Worm (Caenorhabditis elegans) whole organism, young adult: Measurements from ENCODE around the gene pqn-25.

ENCODE experiments used
- B0035.1 ChIP-seq: sonication (generic microtip); optimal IDR thresholded peaks from 2 replicates; lab custom pipeline; 2016; ENCODE audit warnings: missing genetic modification characterization, mild to moderate bottlenecking, missing compliant biosample characterization, missing genotype, missing genetic modification reagents
- C17E4.6 ChIP-seq: fragments of 200-800 bp; sonication (Bioruptor generic); IDR thresholded peaks from 2 replicates; pipeline ENCODE4 v1.3.6; 2022; ENCODE audit warnings: missing genetic modification reagents, missing genetic modification characterization, missing compliant biosample characterization
- F49E8.2 ChIP-seq: sonication (generic microtip); optimal IDR thresholded peaks from 3 replicates; lab custom pipeline; 2017; ENCODE audit warnings: missing genetic modification characterization, mild to moderate bottlenecking, missing compliant biosample characterization, antibody characterized with exemption, moderate library complexity; ENCODE audit not compliant: insufficient read depth
- F57A8.1 ChIP-seq: fragments of 200-800 bp; sonication (Bioruptor generic); optimal IDR thresholded peaks from 2 replicates; lab custom pipeline; 2018; ENCODE audit warnings: mild to moderate bottlenecking, missing genetic modification characterization, moderate library complexity, missing compliant biosample characterization
- Y53F4B.3 ChIP-seq: fragments of 200-800 bp; sonication (Bioruptor generic); IDR thresholded peaks from 2 replicates; pipeline ENCODE4 v1.3.6; 2022; ENCODE audit warnings: missing genetic modification reagents, missing genetic modification characterization, missing compliant biosample characterization
- aptf-3 ChIP-seq: fragments of 200-800 bp; sonication (Bioruptor generic); IDR thresholded peaks from 2 replicates; pipeline ENCODE4 v1.3.6; 2022; ENCODE audit warnings: missing genetic modification characterization, missing compliant biosample characterization
- attf-3 ChIP-seq: fragments of 200-800 bp; sonication (Bioruptor generic); conservative IDR thresholded peaks from 2 replicates; pipeline ENCODE4 v1.3.6; 2022; ENCODE audit warnings: missing genetic modification reagents, missing genetic modification characterization, missing compliant biosample characterization
- bed-1 ChIP-seq: fragments of 200-800 bp; sonication (Bioruptor generic); IDR thresholded peaks from 2 replicates; pipeline ENCODE4 v1.3.6; 2022; ENCODE audit warnings: missing genetic modification reagents, missing genetic modification characterization, missing compliant biosample characterization
- bed-2 ChIP-seq: fragments of 200-800 bp; sonication (Bioruptor generic); IDR thresholded peaks from 2 replicates; pipeline ENCODE4 v1.3.6; 2022; ENCODE audit warnings: missing genetic modification reagents, missing genetic modification characterization, missing compliant biosample characterization
- die-1 ChIP-seq: sonication (generic microtip); optimal IDR thresholded peaks from 2 replicates; lab custom pipeline; 2016; ENCODE audit warnings: missing genotype, mild to moderate bottlenecking, missing genetic modification characterization, missing compliant biosample characterization
- dpl-1 ChIP-seq: fragments of 150-350 bp; optimal IDR thresholded peaks from 2 replicates; lab custom pipeline; 2014; ENCODE audit warnings: missing biosample characterization, missing genetic modification reagents, missing genetic modification characterization
- efl-1 ChIP-seq: fragments of 150-350 bp; optimal IDR thresholded peaks from 2 replicates; lab custom pipeline; 2014; ENCODE audit warnings: missing biosample characterization, missing genetic modification reagents, missing genetic modification characterization
- him-1 ChIP-seq: sonication (generic microtip); optimal IDR thresholded peaks from 2 replicates; lab custom pipeline; 2016; ENCODE audit warnings: missing genotype, missing genetic modification reagents, missing genetic modification characterization, missing compliant biosample characterization
- hlh-12 ChIP-seq: sonication (generic microtip); optimal IDR thresholded peaks from 2 replicates; lab custom pipeline; 2016; ENCODE audit warnings: missing genetic modification characterization, missing compliant biosample characterization
- hlh-26 ChIP-seq: fragments of 200-800 bp; sonication (Bioruptor generic); conservative IDR thresholded peaks from 2 replicates; pipeline ENCODE4 v1.3.6; 2022; ENCODE audit warnings: missing genetic modification reagents, missing genetic modification characterization, missing compliant biosample characterization
- hmg-1.2 ChIP-seq: fragments of 200-800 bp; sonication (Bioruptor generic); IDR thresholded peaks from 2 replicates; pipeline ENCODE4 v1.3.6; 2022; ENCODE audit warnings: missing genetic modification reagents, missing genetic modification characterization, missing compliant biosample characterization
- lin-35 ChIP-seq, 3 experiments: fragments of 150-350 bp in 2 of 3; sonication (generic microtip) in 1 of 3; optimal IDR thresholded peaks; 2 replicates each; lab custom pipeline; 2014 to 2018; ENCODE audit warnings: missing biosample characterization in 3 of 3, missing genetic modification characterization in 3 of 3, missing genetic modification reagents in 3 of 3
- lin-54 ChIP-seq: fragments of 200-800 bp; sonication (Bioruptor generic); optimal IDR thresholded peaks from 2 replicates; lab custom pipeline; 2018; ENCODE audit warnings: mild to moderate bottlenecking, missing genetic modification characterization, missing compliant biosample characterization
- madf-10 ChIP-seq: sonication (generic microtip); optimal IDR thresholded peaks from 2 replicates; lab custom pipeline; 2016; ENCODE audit warnings: mild to moderate bottlenecking, missing genetic modification characterization, missing compliant biosample characterization
- madf-3 ChIP-seq: fragments of 200-800 bp; sonication (Bioruptor generic); IDR thresholded peaks from 2 replicates; pipeline ENCODE4 v1.3.6; 2022; ENCODE audit warnings: missing genetic modification reagents, missing genetic modification characterization, missing compliant biosample characterization
- madf-6 ChIP-seq: fragments of 200-800 bp; sonication (Bioruptor generic); IDR thresholded peaks from 2 replicates; pipeline ENCODE4 v1.3.6; 2022; ENCODE audit warnings: missing genetic modification reagents, missing genetic modification characterization, missing compliant biosample characterization
- madf-8 ChIP-seq: fragments of 200-800 bp; sonication (Bioruptor generic); conservative IDR thresholded peaks from 2 replicates; pipeline ENCODE4 v1.3.6; 2022; ENCODE audit warnings: missing genetic modification reagents, missing genetic modification characterization, missing compliant biosample characterization
- mel-28 ChIP-seq: sonication (generic microtip); optimal IDR thresholded peaks from 2 replicates; lab custom pipeline; 2016; ENCODE audit warnings: borderline replicate concordance, mild to moderate bottlenecking, missing genetic modification characterization, missing compliant biosample characterization
- mes-4 ChIP-seq: sonication (generic microtip); optimal IDR thresholded peaks from 2 replicates; lab custom pipeline; 2016; ENCODE audit warnings: missing genotype, missing genetic modification characterization, missing compliant biosample characterization
- nfya-2 ChIP-seq: fragments of 200-800 bp; sonication (Bioruptor generic); IDR thresholded peaks from 2 replicates; pipeline ENCODE4 v1.3.6; 2022; ENCODE audit warnings: missing genetic modification reagents, missing genetic modification characterization, missing compliant biosample characterization
- nhr-120 ChIP-seq: fragments of 200-800 bp; sonication (Bioruptor generic); IDR thresholded peaks from 2 replicates; pipeline ENCODE4 v1.3.6; 2022; ENCODE audit warnings: missing genetic modification characterization, missing compliant biosample characterization
- nhr-90 ChIP-seq: sonication (generic microtip); optimal IDR thresholded peaks from 2 replicates; lab custom pipeline; 2016; ENCODE audit warnings: missing genotype, mild to moderate bottlenecking, missing genetic modification characterization, missing compliant biosample characterization
- sea-2 ChIP-seq: fragments of 200-800 bp; sonication (Bioruptor generic); IDR thresholded peaks from 2 replicates; pipeline ENCODE4 v1.3.6; 2022; ENCODE audit warnings: missing genetic modification characterization, missing compliant biosample characterization
- snpc-1.3 ChIP-seq: sonication (generic microtip); optimal IDR thresholded peaks from 2 replicates; lab custom pipeline; 2017; ENCODE audit warnings: missing genetic modification characterization, mild to moderate bottlenecking, missing compliant biosample characterization, antibody characterized with exemption, moderate library complexity, missing genotype, missing genetic modification reagents; ENCODE audit not compliant: insufficient read depth
- snpc-4 ChIP-seq, 5 experiments: fragments of 150-350 bp in 1 of 5; sonication (generic microtip) in 4 of 5; optimal IDR thresholded peaks; 2 replicates each; lab custom pipeline; 2014 to 2018; ENCODE audit warnings: missing genetic modification characterization in 5 of 5, missing biosample characterization in 3 of 5, antibody characterized with exemption in 2 of 5, mild to moderate bottlenecking in 2 of 5, missing compliant biosample characterization in 2 of 5, missing genotype in 2 of 5, moderate library complexity in 2 of 5, missing genetic modification reagents in 1 of 5
- somi-1 ChIP-seq: fragments of 200-800 bp; sonication (Bioruptor generic); optimal IDR thresholded peaks from 2 replicates; lab custom pipeline; 2018; ENCODE audit warnings: mild to moderate bottlenecking, missing genetic modification characterization, missing compliant biosample characterization
- zim-3 ChIP-seq: sonication (generic microtip); optimal IDR thresholded peaks from 2 replicates; lab custom pipeline; 2017; ENCODE audit warnings: mild to moderate bottlenecking, missing genetic modification characterization, moderate library complexity, missing compliant biosample characterization
- ztf-25 ChIP-seq: fragments of 200-800 bp; sonication (Bioruptor generic); IDR thresholded peaks from 2 replicates; pipeline ENCODE4 v1.3.6; 2022; ENCODE audit warnings: missing genetic modification reagents, missing genetic modification characterization, missing compliant biosample characterization
- ztf-3 ChIP-seq: fragments of 200-800 bp; sonication (Bioruptor generic); optimal IDR thresholded peaks from 2 replicates; lab custom pipeline; 2018; ENCODE audit warnings: mild to moderate bottlenecking, missing genetic modification characterization, missing compliant biosample characterization

pqn-25 gene

ce11 chrIII:5499942-5500341, 12.5 kb downstream of the pqn-25 start:
- TF ChIP-seq mel-28 (tag; lab: Kevin White, UChicago), result no peak
- no peak for TF ChIP-seq F57A8.1 (GFP tag; lab: Kevin White, UChicago)
- TF ChIP-seq, all 124 proteins: peak for 0

ce11 chrIII:5498973-5499372, 13.4 kb downstream of the pqn-25 start, which contains the start of gene R02F2.9:
Gene R02F2.9, plus strand, starts transcription at chrIII:5499190.
- TF ChIP-seq mes-4 (tag; lab: Kevin White, UChicago) (no peak), efl-1 (peak; percentile 44), hlh-26 (GFP tag; lab: Robert Waterston, UW) (no peak), zim-3 (no peak), dpl-1 (GFP tag; lab: Kevin White, UChicago) (peak; percentile 35), lin-35 (GFP tag; optimal IDR thresholded peaks at IDR 0.05; lab: Kevin White, UChicago) (peak in 1 of 3 experiments; percentile 78), lin-54 (GFP tag; lab: Kevin White, UChicago) (peak; percentile 60), F49E8.2 (tag; lab: Kevin White, UChicago) (no peak), snpc-4 (GFP tag; optimal IDR thresholded peaks at IDR 0.05; lab: Kevin White, UChicago) (no peak), snpc-4 (tag; optimal IDR thresholded peaks at IDR 0.05; lab: Kevin White, UChicago) (no peak), B0035.1 (tag; lab: Kevin White, UChicago) (no peak), him-1 (tag; lab: Kevin White, UChicago) (peak; percentile 27), attf-3 (GFP tag; lab: Robert Waterston, UW) (peak; percentile 95)

ce11 chrIII:5495168-5495567, 17.2 kb downstream of the pqn-25 start, which contains the start of gene R02F2.8:
Gene R02F2.8, minus strand, starts transcription at chrIII:5495268.
- no peak for TF ChIP-seq snpc-1.3 (tag; lab: Kevin White, UChicago)
- no peak for TF ChIP-seq C17E4.6 (GFP tag; lab: Robert Waterston, UW)
- TF ChIP-seq bed-1 (GFP tag; lab: Robert Waterston, UW), result no peak
- no peak for TF ChIP-seq nhr-90
- no peak for TF ChIP-seq ztf-25 (GFP tag; lab: Robert Waterston, UW)
- no peak for TF ChIP-seq madf-8
- no peak for TF ChIP-seq somi-1 (GFP tag; lab: Kevin White, UChicago)
- no peak for TF ChIP-seq madf-3
- TF ChIP-seq bed-2 (GFP tag; lab: Robert Waterston, UW), result no peak
- TF ChIP-seq efl-1, result no peak
- TF ChIP-seq hmg-1.2 (GFP tag; lab: Robert Waterston, UW), result no peak

ce11 chrIII:5487087-5487603, 25.3 kb downstream of the pqn-25 start, which contains the start of gene osg-1:
Gene osg-1, plus strand, starts transcription at chrIII:5487553.
- TF ChIP-seq madf-6 (GFP tag; lab: Robert Waterston, UW), result no peak
- no peak for TF ChIP-seq nhr-120
- TF ChIP-seq madf-8, result no peak
- TF ChIP-seq sea-2, result no peak
- TF ChIP-seq hlh-26 (GFP tag; lab: Robert Waterston, UW), result no peak
- no peak for TF ChIP-seq aptf-3
- no peak for TF ChIP-seq snpc-4 (GFP tag; optimal IDR thresholded peaks at IDR 0.05; lab: Kevin White, UChicago)
- TF ChIP-seq snpc-4 (tag; optimal IDR thresholded peaks at IDR 0.05; lab: Kevin White, UChicago), result no peak
- TF ChIP-seq madf-10, result no peak
- TF ChIP-seq nfya-2 (GFP tag; lab: Robert Waterston, UW), result no peak

ce11 chrIII:5486345-5486744, 26.1 kb downstream of the pqn-25 start:
- TF ChIP-seq ztf-3 (no peak), hlh-12 (tag; lab: Kevin White, UChicago) (no peak), mel-28 (tag; lab: Kevin White, UChicago) (no peak), die-1 (tag; lab: Kevin White, UChicago) (no peak), Y53F4B.3 (GFP tag; lab: Robert Waterston, UW) (no peak)
